Fruit fly (Drosophila melanogaster): ENCODE data around the gene Ilp8.

Ilp8 gene

DNA sequence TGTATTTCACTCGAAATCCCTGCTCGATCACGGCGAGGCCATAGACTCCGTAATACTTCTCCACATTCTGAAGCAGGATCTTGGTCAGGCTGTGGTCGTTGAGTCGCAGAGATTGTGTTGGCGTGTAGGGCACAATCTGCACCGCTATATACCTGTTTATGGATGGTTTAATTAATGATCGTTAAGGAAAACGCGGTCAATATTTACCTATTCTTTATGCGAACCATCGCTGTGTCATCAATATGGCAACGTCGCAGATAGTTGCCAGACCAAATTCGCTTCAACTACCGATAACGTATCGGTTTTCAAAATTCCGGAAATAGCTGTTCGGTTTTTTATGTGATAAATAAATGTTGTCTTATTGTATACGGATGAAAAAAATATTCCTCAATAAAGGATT lies 12.9 kb upstream of the Ilp8 start, which contains the start of gene Pop5:
Pop5 (minus strand) TSS at position 240 of the 400 bp plus-strand sequence.
- peak; percentile 3 for TF ChIP-seq CG1621 (tag; optimal IDR thresholded peaks at IDR 0.05)
- TF ChIP-seq esn (GFP tag; optimal IDR thresholded peaks at IDR 0.05), result peak; percentile 33
- TF ChIP-seq lz (GFP tag; optimal IDR thresholded peaks at IDR 0.05), result no peak
- no peak for TF ChIP-seq ss (GFP tag; optimal IDR thresholded peaks at IDR 0.05)
- TF ChIP-seq fkh (GFP tag; optimal IDR thresholded peaks at IDR 0.05), result peak; percentile 98

DNA sequence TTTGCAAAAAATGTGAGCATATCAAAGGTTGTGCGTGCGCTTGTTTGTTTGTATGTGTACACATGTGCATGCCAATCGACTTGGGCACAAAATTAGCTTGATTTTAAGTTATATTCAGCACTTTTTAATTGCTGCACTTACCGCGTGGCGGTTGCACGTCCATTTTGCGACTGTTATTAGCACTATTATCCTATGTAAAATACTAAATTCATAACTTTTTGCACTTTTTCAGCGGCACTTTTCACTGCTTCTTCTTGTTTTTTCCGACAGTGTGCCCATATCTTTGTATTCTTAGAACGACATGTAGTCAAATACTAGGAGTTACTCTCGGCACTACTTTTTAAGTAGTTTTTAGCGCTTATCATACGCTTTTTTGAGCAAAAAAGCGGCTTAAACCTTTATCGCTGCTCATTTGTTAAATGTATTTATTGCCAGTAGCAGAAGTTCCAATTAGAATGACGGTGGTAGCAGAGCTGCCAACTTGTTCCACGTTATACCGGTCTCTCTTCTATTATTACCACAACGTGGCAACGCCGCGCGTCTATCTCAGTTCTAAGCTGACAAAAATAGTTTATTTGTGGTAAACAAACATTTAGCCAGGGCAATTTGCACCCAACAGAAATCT lies 10.5 kb upstream of the Ilp8 start, which contains the start of the genes scaf6 and Papst2:
scaf6 (minus strand) TSS at position 278 of the 625 bp plus-strand sequence.
Papst2 (plus strand) TSS at position 501 of the 625 bp plus-strand sequence.
- no peak for TF ChIP-seq spab (GFP tag; optimal IDR thresholded peaks at IDR 0.05)
- no peak for TF ChIP-seq Ets21C (GFP tag; optimal IDR thresholded peaks at IDR 0.05)
- no peak for TF ChIP-seq CG9139 (GFP tag; optimal IDR thresholded peaks at IDR 0.05)
- peak; percentile 17 for TF ChIP-seq esn (GFP tag; optimal IDR thresholded peaks at IDR 0.05)
- TF ChIP-seq net (GFP tag; optimal IDR thresholded peaks at IDR 0.05), result no peak
- no peak for TF ChIP-seq Sox102F (GFP tag; optimal IDR thresholded peaks at IDR 0.05)
- TF ChIP-seq Hr4 (GFP tag; optimal IDR thresholded peaks at IDR 0.05), result no peak
- TF ChIP-seq CG3919 (GFP tag; optimal IDR thresholded peaks at IDR 0.05), result no peak
- peak; percentile 10 for TF ChIP-seq CG3032 (tag; optimal IDR thresholded peaks at IDR 0.05)
- no peak for TF ChIP-seq Blimp-1 (GFP tag; optimal IDR thresholded peaks at IDR 0.05)
- TF ChIP-seq topi (GFP tag; optimal IDR thresholded peaks at IDR 0.05), result no peak
- TF ChIP-seq eg (GFP tag; IDR thresholded peaks at IDR 0.05), result no peak
- TF ChIP-seq CG6163 (GFP tag; IDR thresholded peaks at IDR 0.05), result no peak
- no peak for TF ChIP-seq CG16779 (tag; optimal IDR thresholded peaks at IDR 0.05)
- TF ChIP-seq CG6854 (GFP tag; optimal IDR thresholded peaks at IDR 0.05), result peak; percentile 63
- TF ChIP-seq CG8119 (GFP tag; IDR thresholded peaks at IDR 0.05), result no peak
- TF ChIP-seq ss (GFP tag; optimal IDR thresholded peaks at IDR 0.05), result no peak
- TF ChIP-seq dsx (GFP tag; optimal IDR thresholded peaks at IDR 0.05; ENCODE audit: poor library complexity, severe bottlenecking), result no peak
- no peak for TF ChIP-seq CG10669 (GFP tag; optimal IDR thresholded peaks at IDR 0.05)
- peak; percentile 95 for TF ChIP-seq fkh (GFP tag; optimal IDR thresholded peaks at IDR 0.05)

DNA sequence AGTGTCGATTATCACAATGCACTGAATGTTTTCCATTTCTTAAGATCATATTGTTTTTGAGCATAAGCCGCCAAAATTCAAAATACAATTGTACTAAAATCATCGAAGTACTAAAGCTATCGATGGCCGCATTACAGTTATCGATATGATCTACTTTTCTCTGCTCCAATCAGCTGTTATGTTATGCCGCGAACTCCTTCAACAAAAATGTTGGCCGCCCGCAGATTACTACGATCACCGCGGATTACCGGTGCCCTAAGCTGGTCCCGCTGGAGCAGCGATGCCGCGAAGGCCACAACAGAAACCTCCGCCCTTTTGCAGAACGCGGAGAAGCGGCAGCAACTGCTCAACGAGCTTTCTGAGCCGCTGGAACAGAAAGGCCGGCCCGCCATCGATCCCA lies 3.6 kb upstream of the Ilp8 start, which contains the start of gene beg:
beg (plus strand) TSS at position 177 of the 400 bp plus-strand sequence.
- no peak for TF ChIP-seq CG16779 (tag; optimal IDR thresholded peaks at IDR 0.05)

DNA sequence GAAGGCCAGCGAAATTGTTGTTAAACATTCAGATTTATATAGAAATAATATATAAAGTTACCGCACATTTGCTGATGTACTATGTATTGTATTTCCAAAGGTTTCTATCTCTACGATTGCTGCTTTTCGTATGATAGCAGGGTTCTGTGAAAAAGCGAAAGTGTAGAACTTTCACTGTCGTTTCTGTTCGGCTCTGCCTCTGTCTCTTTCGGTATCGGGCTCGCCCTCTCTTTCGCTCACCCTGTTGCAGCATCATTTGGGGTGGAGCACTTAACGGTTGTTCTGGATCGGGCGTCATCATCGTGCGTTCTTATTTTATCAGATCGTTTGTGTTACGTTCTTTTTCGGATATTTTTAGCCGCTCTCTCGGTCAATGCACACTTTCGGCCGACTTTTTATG lies 1.4 kb upstream of the Ilp8 start:
- TF ChIP-seq CG31627 (GFP tag; optimal IDR thresholded peaks at IDR 0.05) (no peak), fd85E (GFP tag; optimal IDR thresholded peaks at IDR 0.05) (no peak), Ets96B (tag; optimal IDR thresholded peaks at IDR 0.05) (no peak), acj6 (GFP tag; optimal IDR thresholded peaks at IDR 0.05) (no peak), CG32006 (GFP tag; optimal IDR thresholded peaks at IDR 0.05) (no peak), CG4318 (GFP tag; optimal IDR thresholded peaks at IDR 0.05) (no peak), CG15336 (GFP tag; IDR thresholded peaks at IDR 0.05) (no peak), pdm3 (GFP tag; optimal IDR thresholded peaks at IDR 0.05) (no peak), Blimp-1 (GFP tag; optimal IDR thresholded peaks at IDR 0.05) (peak; percentile 95)

DNA sequence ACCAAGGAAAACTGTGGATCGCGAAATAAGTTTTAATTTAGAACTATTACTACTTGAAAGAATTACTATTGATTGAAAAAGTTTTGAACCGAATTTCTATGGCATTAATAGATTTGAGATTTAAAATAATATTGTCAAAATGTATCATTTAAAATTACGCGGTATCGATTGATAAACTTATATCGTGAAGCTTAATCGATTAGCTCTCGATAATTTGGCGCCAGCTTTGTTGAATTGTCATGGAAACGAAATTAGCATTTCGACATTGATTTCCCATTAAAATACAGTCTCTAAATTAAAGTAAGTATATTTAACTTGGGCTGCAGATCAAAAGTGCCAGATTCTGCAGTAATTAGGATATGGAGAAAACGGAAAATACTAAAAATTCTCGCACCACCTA lies 4.6 kb downstream of the Ilp8 start, which contains the start of gene CG7730:
CG7730 (plus strand) TSS at position 206 of the 400 bp plus-strand sequence.
- TF ChIP-seq Hr4 (GFP tag; optimal IDR thresholded peaks at IDR 0.05) (no peak), eg (GFP tag; IDR thresholded peaks at IDR 0.05) (no peak), CG3919 (GFP tag; optimal IDR thresholded peaks at IDR 0.05) (no peak)

Measured in whole organism, prepupa.